Worm (Caenorhabditis elegans): ENCODE data around the gene aptf-2.

- TF ChIP-seq ama-1 (optimal IDR thresholded peaks at IDR 0.05) = no peak
- TF ChIP-seq ztf-4 (tag; optimal IDR thresholded peaks at IDR 0.05) = no peak
- TF ChIP-seq nhr-11 (tag; optimal IDR thresholded peaks at IDR 0.05) = no peak
- TF ChIP-seq egl-27 (tag; optimal IDR thresholded peaks at IDR 0.05) = no peak
- TF ChIP-seq nhr-10 (tag; optimal IDR thresholded peaks at IDR 0.05) = no peak
- TF ChIP-seq mab-5 (tag; optimal IDR thresholded peaks at IDR 0.05) = no peak
- no peak for TF ChIP-seq unc-39 (tag; optimal IDR thresholded peaks at IDR 0.05)
- TF ChIP-seq unc-62 (GFP tag; optimal IDR thresholded peaks at IDR 0.05) = no peak
These were observed 46.6 kb downstream of the aptf-2 start, which contains the start of gene agt-1 for ce11 chrIV:13369120-13369842.
